Worm (Caenorhabditis elegans): Measurements from ENCODE around the gene lir-1.
A peak's percentile ranks its signal among the peaks of the same experiment; 100 is the strongest.

Gene lir-1

DNA sequence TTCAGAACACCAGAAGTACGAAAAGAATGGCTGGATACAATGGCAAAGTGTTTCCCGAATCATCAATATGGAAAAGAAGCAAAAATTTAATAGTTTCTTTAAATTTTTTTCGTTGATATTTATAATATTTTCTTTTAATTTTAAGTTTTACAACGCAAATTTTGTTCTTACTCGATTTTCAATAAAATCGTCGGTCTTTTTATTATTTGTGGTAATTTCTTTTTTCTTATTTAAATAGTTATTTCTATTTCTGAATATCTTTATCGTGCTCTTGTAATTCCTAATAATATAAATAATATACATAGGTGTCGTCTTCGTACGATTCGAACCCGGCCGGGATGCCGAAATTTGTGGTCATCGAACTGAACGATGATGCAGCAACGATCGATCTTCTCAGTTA is at the start of gene lir-1:
Gene lir-1, plus strand, starts transcription at position 301 of the 400 bp plus-strand sequence.
- TF ChIP-seq F13C5.2 (tag; optimal IDR thresholded peaks at IDR 0.05): no peak
- no peak for TF ChIP-seq hmg-4 (GFP tag; optimal IDR thresholded peaks at IDR 0.05)
- TF ChIP-seq sea-1 (GFP tag; conservative IDR thresholded peaks at IDR 0.05): no peak
- TF ChIP-seq pes-1 (GFP tag; IDR thresholded peaks at IDR 0.05): no peak
- TF ChIP-seq hmbx-1 (tag; optimal IDR thresholded peaks at IDR 0.05): no peak
- TF ChIP-seq hnd-1 (tag; optimal IDR thresholded peaks at IDR 0.05): no peak
- no peak for TF ChIP-seq scrt-1 (GFP tag; IDR thresholded peaks at IDR 0.05)
- no peak for TF ChIP-seq ama-1 (optimal IDR thresholded peaks at IDR 0.05)
- no peak for TF ChIP-seq flt-1 (GFP tag; IDR thresholded peaks at IDR 0.05)
- TF ChIP-seq tbx-11 (GFP tag; IDR thresholded peaks at IDR 0.05): no peak
- TF ChIP-seq ceh-36 (tag; optimal IDR thresholded peaks at IDR 0.05): no peak

ce11 chrII:7623466-7623865 is 48.3 kb upstream of the lir-1 start:
- no peak for TF ChIP-seq ceh-13 (GFP tag; optimal IDR thresholded peaks at IDR 0.05)
- no peak for TF ChIP-seq hmg-4 (GFP tag; optimal IDR thresholded peaks at IDR 0.05)
- no peak for TF ChIP-seq ama-1 (optimal IDR thresholded peaks at IDR 0.05)
- TF ChIP-seq flt-1 (GFP tag; IDR thresholded peaks at IDR 0.05): no peak
- TF ChIP-seq ets-7 (tag; optimal IDR thresholded peaks at IDR 0.05): no peak
- no peak for TF ChIP-seq ceh-36 (tag; optimal IDR thresholded peaks at IDR 0.05)
- no peak for TF ChIP-seq hnd-1 (tag; optimal IDR thresholded peaks at IDR 0.05)
- no peak for TF ChIP-seq F13C5.2 (tag; optimal IDR thresholded peaks at IDR 0.05)
- TF ChIP-seq pes-1 (GFP tag; IDR thresholded peaks at IDR 0.05): no peak
- TF ChIP-seq aly-1 (tag; optimal IDR thresholded peaks at IDR 0.05): no peak
- TF ChIP-seq tbx-11 (GFP tag; IDR thresholded peaks at IDR 0.05): no peak
- TF ChIP-seq hmbx-1 (tag; optimal IDR thresholded peaks at IDR 0.05): no peak
- no peak for TF ChIP-seq sea-1 (GFP tag; conservative IDR thresholded peaks at IDR 0.05)
- no peak for TF ChIP-seq tbx-37 (GFP tag; conservative IDR thresholded peaks at IDR 0.05)
- no peak for TF ChIP-seq tra-4 (tag; optimal IDR thresholded peaks at IDR 0.05)

DNA sequence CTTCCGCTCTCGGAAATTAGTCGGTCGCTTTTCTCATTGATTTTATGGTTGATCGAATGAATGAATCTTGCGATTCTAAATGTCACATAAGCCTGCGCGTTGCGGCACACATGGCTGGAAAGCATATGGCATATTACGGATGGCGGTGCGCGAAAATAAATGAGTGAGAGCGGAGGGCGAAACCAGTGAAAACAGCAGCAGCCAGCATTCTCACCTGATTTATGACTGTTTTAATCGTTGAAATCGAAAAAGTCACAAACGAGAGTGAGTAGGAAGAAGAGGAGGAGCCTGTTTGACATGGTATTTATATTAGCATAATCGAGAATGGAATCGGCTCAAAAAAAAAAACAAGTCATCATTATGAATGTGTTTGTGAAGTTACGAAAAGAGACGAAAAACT is 47.5 kb upstream of the lir-1 start:
- TF ChIP-seq aly-1 (tag; optimal IDR thresholded peaks at IDR 0.05) (no peak), hmg-4 (GFP tag; optimal IDR thresholded peaks at IDR 0.05) (peak; percentile 2)

DNA sequence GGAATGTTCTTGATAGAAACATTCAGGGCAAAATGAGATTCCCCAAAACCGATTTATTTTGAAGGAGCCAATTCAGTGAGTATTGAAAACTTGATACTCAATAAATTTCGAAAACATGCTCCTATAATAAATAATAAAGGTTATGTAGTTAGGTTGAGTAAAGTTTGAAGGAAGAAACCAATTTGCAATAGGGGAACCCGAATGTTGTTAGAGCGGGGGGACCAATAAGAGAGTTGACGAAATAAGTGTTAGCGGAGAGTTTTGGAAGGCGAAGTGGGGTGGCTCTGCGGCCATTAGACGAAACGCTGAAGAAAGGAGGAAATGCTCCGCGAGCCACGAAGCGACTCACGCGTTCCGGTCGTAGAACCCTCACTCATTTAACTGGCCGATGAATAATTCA is 46.8 kb upstream of the lir-1 start:
- TF ChIP-seq hnd-1 (tag; optimal IDR thresholded peaks at IDR 0.05): no peak
- no peak for TF ChIP-seq hmg-4 (GFP tag; optimal IDR thresholded peaks at IDR 0.05)
- no peak for TF ChIP-seq tbx-37 (GFP tag; conservative IDR thresholded peaks at IDR 0.05)
- TF ChIP-seq scrt-1 (GFP tag; IDR thresholded peaks at IDR 0.05): no peak
- no peak for TF ChIP-seq F13C5.2 (tag; optimal IDR thresholded peaks at IDR 0.05)

DNA sequence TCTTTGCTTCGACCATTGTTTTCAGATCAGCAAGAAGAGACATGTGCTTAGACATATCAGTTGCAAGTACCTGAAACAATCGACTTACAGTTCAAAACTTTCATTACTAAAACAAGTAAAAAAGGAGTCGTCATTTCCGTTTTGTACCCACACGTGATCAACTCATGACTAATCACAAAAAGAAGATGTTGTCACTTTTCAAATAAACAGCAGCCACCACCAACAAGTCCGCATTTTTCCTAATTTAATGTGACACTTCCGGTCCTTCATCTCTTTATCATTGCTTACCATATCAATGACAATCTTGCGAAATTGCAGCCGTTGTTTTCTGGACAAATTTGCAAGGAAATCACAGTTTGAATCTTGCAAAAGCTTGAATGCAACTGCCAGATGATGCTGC is 43.2 kb upstream of the lir-1 start:
- TF ChIP-seq tra-4 (tag; optimal IDR thresholded peaks at IDR 0.05) (no peak), F13C5.2 (tag; optimal IDR thresholded peaks at IDR 0.05) (no peak), pes-1 (GFP tag; IDR thresholded peaks at IDR 0.05) (no peak), ceh-13 (GFP tag; optimal IDR thresholded peaks at IDR 0.05) (no peak), hmg-4 (GFP tag; optimal IDR thresholded peaks at IDR 0.05) (no peak), ets-7 (tag; optimal IDR thresholded peaks at IDR 0.05) (no peak), hnd-1 (tag; optimal IDR thresholded peaks at IDR 0.05) (no peak), tbx-11 (GFP tag; IDR thresholded peaks at IDR 0.05) (no peak), sea-1 (GFP tag; conservative IDR thresholded peaks at IDR 0.05) (no peak), hmbx-1 (tag; optimal IDR thresholded peaks at IDR 0.05) (no peak)

DNA sequence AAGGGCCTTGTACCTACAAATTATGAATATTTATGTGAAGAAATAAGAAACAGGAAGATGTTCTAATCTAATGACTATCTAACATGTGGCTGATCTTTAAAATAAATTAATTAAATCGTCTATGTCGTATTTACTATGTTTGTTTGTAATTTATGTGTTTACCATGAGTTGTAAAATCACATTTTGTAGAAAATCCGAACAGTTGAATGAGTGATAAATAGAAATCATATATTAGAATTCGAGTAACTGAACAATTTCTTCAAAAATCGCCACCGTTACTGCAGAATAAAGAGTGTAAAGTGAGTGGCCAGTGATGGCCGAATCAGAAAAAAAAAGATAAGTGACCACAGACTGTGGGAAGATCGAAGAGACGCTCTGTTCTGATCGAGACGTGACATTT is 41.8 kb upstream of the lir-1 start:
- TF ChIP-seq ama-1 (optimal IDR thresholded peaks at IDR 0.05) (no peak), hnd-1 (tag; optimal IDR thresholded peaks at IDR 0.05) (no peak), sea-1 (GFP tag; conservative IDR thresholded peaks at IDR 0.05) (no peak)

DNA sequence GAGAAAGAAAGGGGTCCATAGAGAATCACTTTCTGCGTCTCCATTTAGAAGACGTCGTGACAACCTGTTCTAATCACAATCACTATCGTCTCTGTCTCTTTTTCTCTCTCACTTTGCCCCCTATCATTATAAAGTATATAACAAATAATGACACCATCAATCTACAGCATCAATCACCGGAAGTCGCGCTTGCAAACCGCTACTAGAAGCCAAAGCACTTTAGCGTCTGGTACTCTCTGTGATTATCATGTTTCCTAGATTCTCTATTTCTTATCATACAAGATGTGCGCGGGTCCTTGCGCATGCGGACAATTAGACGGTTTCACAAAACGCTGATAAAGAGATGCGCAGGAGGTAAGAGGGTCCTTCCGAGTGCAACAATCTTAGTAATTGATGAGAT is 40.6 kb upstream of the lir-1 start:
- TF ChIP-seq aly-1 (tag; optimal IDR thresholded peaks at IDR 0.05) (no peak), hmg-4 (GFP tag; optimal IDR thresholded peaks at IDR 0.05) (no peak), sea-1 (GFP tag; conservative IDR thresholded peaks at IDR 0.05) (no peak), ets-7 (tag; optimal IDR thresholded peaks at IDR 0.05) (no peak), tra-4 (tag; optimal IDR thresholded peaks at IDR 0.05) (no peak), tbx-11 (GFP tag; IDR thresholded peaks at IDR 0.05) (no peak), scrt-1 (GFP tag; IDR thresholded peaks at IDR 0.05) (no peak), ceh-36 (tag; optimal IDR thresholded peaks at IDR 0.05) (no peak), ceh-13 (GFP tag; optimal IDR thresholded peaks at IDR 0.05) (no peak), hnd-1 (tag; optimal IDR thresholded peaks at IDR 0.05) (no peak), pes-1 (GFP tag; IDR thresholded peaks at IDR 0.05) (no peak), B0310.2 (tag; optimal IDR thresholded peaks at IDR 0.05) (no peak), ama-1 (optimal IDR thresholded peaks at IDR 0.05) (no peak), tbx-37 (GFP tag; conservative IDR thresholded peaks at IDR 0.05) (no peak), hmbx-1 (tag; optimal IDR thresholded peaks at IDR 0.05) (no peak), flt-1 (GFP tag; IDR thresholded peaks at IDR 0.05) (no peak), F13C5.2 (tag; optimal IDR thresholded peaks at IDR 0.05) (no peak)

DNA sequence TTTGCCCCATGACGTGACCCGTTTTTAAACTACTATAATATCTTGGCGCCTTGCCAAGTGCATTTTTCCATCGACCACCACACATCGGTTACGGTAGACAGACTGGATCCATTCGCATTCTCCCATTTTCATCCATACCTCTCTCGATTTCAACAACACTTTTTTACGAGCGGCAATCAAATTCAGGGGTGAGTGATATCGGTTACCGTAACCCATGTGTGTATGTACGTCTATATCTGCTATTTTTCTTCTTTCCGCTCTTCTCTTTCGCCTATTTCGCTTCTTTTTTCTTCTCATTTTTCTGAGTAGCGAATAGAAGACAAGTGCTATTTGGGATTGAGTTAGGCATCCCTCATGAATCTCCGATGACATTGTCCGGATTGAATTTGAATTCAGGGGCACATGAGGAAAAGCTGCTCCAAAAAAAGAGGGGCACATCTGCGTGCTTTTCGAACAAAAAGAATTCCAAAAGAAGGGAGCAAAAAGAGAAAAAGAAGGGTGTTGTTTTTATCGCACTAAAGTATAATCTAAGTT is 40.1 kb upstream of the lir-1 start:
- no peak for TF ChIP-seq B0310.2 (tag; optimal IDR thresholded peaks at IDR 0.05)
- no peak for TF ChIP-seq tra-4 (tag; optimal IDR thresholded peaks at IDR 0.05)
- TF ChIP-seq pes-1 (GFP tag; IDR thresholded peaks at IDR 0.05): no peak
- TF ChIP-seq flt-1 (GFP tag; IDR thresholded peaks at IDR 0.05): no peak
- TF ChIP-seq hmg-4 (GFP tag; optimal IDR thresholded peaks at IDR 0.05): no peak
- no peak for TF ChIP-seq ama-1 (optimal IDR thresholded peaks at IDR 0.05)
- TF ChIP-seq aly-1 (tag; optimal IDR thresholded peaks at IDR 0.05): no peak
- TF ChIP-seq hnd-1 (tag; optimal IDR thresholded peaks at IDR 0.05): no peak
- TF ChIP-seq tbx-11 (GFP tag; IDR thresholded peaks at IDR 0.05): no peak
- no peak for TF ChIP-seq F13C5.2 (tag; optimal IDR thresholded peaks at IDR 0.05)
- no peak for TF ChIP-seq tbx-37 (GFP tag; conservative IDR thresholded peaks at IDR 0.05)
- no peak for TF ChIP-seq ceh-13 (GFP tag; optimal IDR thresholded peaks at IDR 0.05)
- TF ChIP-seq ets-7 (tag; optimal IDR thresholded peaks at IDR 0.05): no peak
